Fruit fly (Drosophila melanogaster) whole organism: ENCODE measurements around the gene CG14212.

Source experiments
- Dll ChIP-seq: fragments of >200 bp; optimal IDR thresholded peaks from 2 replicates; lab custom pipeline; 2017
- pan ChIP-seq: fragments of >200 bp; optimal IDR thresholded peaks from 2 replicates; lab custom pipeline; 2017
- usp ChIP-seq: fragments of >200 bp; optimal IDR thresholded peaks from 2 replicates; lab custom pipeline; 2017; ENCODE audit warnings: missing biosample characterization, missing genetic modification characterization, mixed read lengths

DNA sequence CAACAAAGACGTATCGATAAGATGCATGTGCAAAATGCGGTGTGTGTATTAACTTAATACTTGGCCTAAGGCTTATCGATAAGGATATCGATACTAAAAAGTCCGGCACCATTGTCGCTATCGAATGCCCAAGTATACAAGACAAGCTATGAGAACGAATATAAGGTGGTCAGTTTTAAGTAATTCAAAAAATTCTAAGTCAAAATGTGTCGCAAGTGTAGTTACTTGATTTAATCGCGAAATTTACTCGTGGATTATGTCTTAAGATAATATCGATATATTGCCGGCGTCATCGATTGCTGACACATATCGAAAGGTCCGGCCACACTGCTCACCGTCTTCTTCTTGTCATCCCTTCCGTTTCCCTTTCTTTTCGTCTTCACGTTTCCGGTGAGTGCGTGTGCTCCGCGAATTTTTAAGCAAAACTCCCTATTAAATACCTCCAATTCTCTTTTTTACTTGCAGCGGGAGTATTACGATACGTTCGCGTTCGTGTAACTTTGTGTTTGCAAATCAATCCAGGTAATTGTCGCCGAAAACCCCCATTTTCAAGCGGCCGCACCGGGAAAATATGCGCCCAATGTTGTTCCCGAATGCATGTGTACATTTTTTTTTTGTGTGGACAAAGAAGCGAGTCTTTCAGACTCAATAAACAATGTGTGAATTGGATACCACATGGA lies 27.7 kb upstream of the CG14212 start, which contains the start of gene RpS10b:
- no peak for TF ChIP-seq usp (GFP tag; lab: Kevin White, UChicago)
- no peak for TF ChIP-seq pan (lab: Kevin White, UChicago)
- no peak for TF ChIP-seq Dll (lab: Kevin White, UChicago)
